In genomic region chr3L:10185924-10186323, dm6 we compare ENCODE assay signal across 3 fruit fly cellular contexts.
TF ChIP-seq lines count a peak whose summit lies in the region.

Gene dpr10 (minus strand): TSS chr3L:10186108.

- TF ChIP-seq CTCF in whole organism, embryonic (GFP tag; optimal IDR thresholded peaks at IDR 0.05; lab: Kevin White, UChicago): no peak

TF ChIP-seq in whole organism, embryonic, 481 proteins besides CTCF, POLR2A, EP300 and RAD21 (continues in another document):
- TF ChIP-seq vnd (GFP tag; IDR thresholded peaks at IDR 0.05; lab: Robert Waterston, UW; ENCODE audit: partially characterized antibody) (no peak), Deaf1 (tag; optimal IDR thresholded peaks at IDR 0.05; lab: Kevin White, UChicago) (peak; percentile 99), ftz-f1 (GFP tag; optimal IDR thresholded peaks at IDR 0.05; lab: Kevin White, UChicago) (peak; percentile 4), CG3163 (GFP tag; optimal IDR thresholded peaks at IDR 0.05; lab: Kevin White, UChicago) (peak; percentile 76), Ets65A (GFP tag; lab: Kevin White, UChicago) (peak; percentile 88), Trl (optimal IDR thresholded peaks at IDR 0.05; lab: Kevin White, UChicago) (peak; percentile 18 to 38), Trl (GFP tag; optimal IDR thresholded peaks at IDR 0.05; lab: Kevin White, UChicago) (no peak), ci (GFP tag; IDR thresholded peaks at IDR 0.05; lab: Robert Waterston, UW) (0 out of 3 replicates have a peak, but pooled peaks have one; percentile 42), Bteb2 (GFP tag; optimal IDR thresholded peaks at IDR 0.05; lab: Kevin White, UChicago) (no peak), CG32532 (GFP tag; IDR thresholded peaks at IDR 0.05; lab: Robert Waterston, UW) (0 out of 2 replicates have a peak, but pooled peaks have one; percentile 8), Hmr (GFP tag; optimal IDR thresholded peaks at IDR 0.05; lab: Kevin White, UChicago) (peak; percentile 21), crol (GFP tag; IDR thresholded peaks at IDR 0.05; lab: Robert Waterston, UW) (peak; percentile 89), run (tag; optimal IDR thresholded peaks at IDR 0.05; lab: Kevin White, UChicago) (no peak), Blimp-1 (GFP tag; optimal IDR thresholded peaks at IDR 0.05; lab: Kevin White, UChicago) (peak; percentile 53), chn (GFP tag; optimal IDR thresholded peaks at IDR 0.05; lab: Kevin White, UChicago) (no peak), zen2 (GFP tag; IDR thresholded peaks at IDR 0.05; lab: Robert Waterston, UW; ENCODE audit: partially characterized antibody) (0 out of 3 replicates have a peak, but pooled peaks have one; percentile 39), CG8290 (GFP tag; optimal IDR thresholded peaks at IDR 0.05; lab: Kevin White, UChicago) (no peak), CG8290 (tag; optimal IDR thresholded peaks at IDR 0.05; lab: Kevin White, UChicago) (peak in 1 of 2 experiments; percentile 51), Hr51 (GFP tag; optimal IDR thresholded peaks at IDR 0.05; lab: Kevin White, UChicago) (peak in 1 of 2 experiments; percentile 18), CG6765 (GFP tag; optimal IDR thresholded peaks at IDR 0.05; lab: Kevin White, UChicago) (peak; percentile 16), D (optimal IDR thresholded peaks at IDR 0.05; lab: Kevin White, UChicago) (no peak), D (GFP tag; optimal IDR thresholded peaks at IDR 0.05; lab: Kevin White, UChicago) (no peak), mirr (GFP tag; optimal IDR thresholded peaks at IDR 0.05; lab: Kevin White, UChicago) (peak; percentile 28), Jarid2 (GFP tag; optimal IDR thresholded peaks at IDR 0.05; lab: Kevin White, UChicago) (peak; percentile 80), CG10543 (GFP tag; optimal IDR thresholded peaks at IDR 0.05; lab: Kevin White, UChicago) (peak; percentile 37), knrl (GFP tag; IDR thresholded peaks at IDR 0.05; lab: Robert Waterston, UW; ENCODE audit: partially characterized antibody) (peak; percentile 31; the same call in 1 of the 3 replicates), Hand (GFP tag; optimal IDR thresholded peaks at IDR 0.05; lab: Kevin White, UChicago) (no peak), hkb (optimal IDR thresholded peaks at IDR 0.05; lab: Kevin White, UChicago) (no peak), hkb (GFP tag; IDR thresholded peaks at IDR 0.05; lab: Robert Waterston, UW) (0 out of 2 replicates have a peak, but pooled peaks have one; percentile 17)

TF ChIP-seq in whole organism, prepupa, 60 proteins besides CTCF, POLR2A, EP300 and RAD21:
- TF ChIP-seq svp (GFP tag; lab: Kevin White, UChicago) (peak; percentile 25), CG6808 (GFP tag; optimal IDR thresholded peaks at IDR 0.05; lab: Kevin White, UChicago) (no peak), salr (GFP tag; optimal IDR thresholded peaks at IDR 0.05; lab: Kevin White, UChicago) (no peak), Eip78C (GFP tag; lab: Kevin White, UChicago) (peak; percentile 50), OdsH (GFP tag; optimal IDR thresholded peaks at IDR 0.05; lab: Kevin White, UChicago) (no peak), eg (GFP tag; IDR thresholded peaks at IDR 0.05; lab: Robert Waterston, UW) (peak; percentile 62; the same call in 2 of the 3 replicates), CG8319 (GFP tag; optimal IDR thresholded peaks at IDR 0.05; lab: Kevin White, UChicago) (no peak), CG9139 (GFP tag; optimal IDR thresholded peaks at IDR 0.05; lab: Kevin White, UChicago) (no peak), CG6792 (GFP tag; optimal IDR thresholded peaks at IDR 0.05; lab: Kevin White, UChicago) (no peak), dsx (GFP tag; optimal IDR thresholded peaks at IDR 0.05; lab: Kevin White, UChicago; ENCODE audit: poor library complexity, severe bottlenecking) (no peak), CG6276 (GFP tag; optimal IDR thresholded peaks at IDR 0.05; lab: Kevin White, UChicago) (peak; percentile 1)

TF ChIP-seq in whole organism, pupa, 21 proteins besides CTCF, POLR2A, EP300 and RAD21:
- TF ChIP-seq Pif1A (GFP tag; optimal IDR thresholded peaks at IDR 0.05; lab: Kevin White, UChicago) (no peak), CG8301 (tag; optimal IDR thresholded peaks at IDR 0.05; lab: Kevin White, UChicago) (no peak), CG4496 (GFP tag; IDR thresholded peaks at IDR 0.05; lab: Robert Waterston, UW) (peak; percentile 85; the same call in 2 of the 3 replicates), EcR (GFP tag; optimal IDR thresholded peaks at IDR 0.05; lab: Kevin White, UChicago) (no peak), Pif1B (GFP tag; optimal IDR thresholded peaks at IDR 0.05; lab: Kevin White, UChicago) (no peak), CG32121 (GFP tag; IDR thresholded peaks at IDR 0.05; lab: Robert Waterston, UW) (0 out of 2 replicates have a peak, but pooled peaks have one; percentile 23), CG15710 (tag; optimal IDR thresholded peaks at IDR 0.05; lab: Kevin White, UChicago) (no peak), CG13204 (GFP tag; optimal IDR thresholded peaks at IDR 0.05; lab: Kevin White, UChicago) (no peak), Ets98B (GFP tag; IDR thresholded peaks at IDR 0.05; lab: Robert Waterston, UW) (peak; percentile 45; the same call in 1 of the 2 replicates), CG10348 (GFP tag; IDR thresholded peaks at IDR 0.05; lab: Robert Waterston, UW) (no peak), CG8159 (tag; optimal IDR thresholded peaks at IDR 0.05; lab: Kevin White, UChicago) (no peak)

Comparison
In these comparisons a context has a peak if more than half of its experiments do, and no peak if none do; other contexts are left out.
1. Of the 7 proteins assayed by ChIP-seq in both whole organism, embryonic and whole organism, prepupa: peak only in whole organism, embryonic: Blimp-1 and CG16779; only in whole organism, prepupa: none; in both: none; in neither: 5.